Worm (Caenorhabditis elegans) whole organism, L4 larva: ENCODE results near the gene mdt-11.

Experiments used
- F26F4.8 ChIP-seq: fragments of 200-800 bp; sonication (Bioruptor generic); conservative IDR thresholded peaks from 2 replicates; pipeline ENCODE4 v1.3.6; 2022; ENCODE audit warnings: missing genetic modification characterization, missing compliant biosample characterization
- F37D6.2 ChIP-seq: sonication (generic microtip); optimal IDR thresholded peaks from 2 replicates; lab custom pipeline; 2016; ENCODE audit warnings: mild to moderate bottlenecking, missing genetic modification characterization, missing compliant biosample characterization
- T26A8.4 ChIP-seq: fragments of 200-800 bp; sonication (Bioruptor generic); IDR thresholded peaks from 2 replicates; pipeline ENCODE4 v1.3.6; 2022; ENCODE audit warnings: missing genetic modification characterization, missing compliant biosample characterization
- Y5F2A.4 ChIP-seq: fragments of 200-800 bp; sonication (Bioruptor generic); optimal IDR thresholded peaks from 2 replicates; lab custom pipeline; 2018; ENCODE audit warnings: mild to moderate bottlenecking, missing genetic modification characterization, missing compliant biosample characterization
- Y75B8A.6 ChIP-seq: fragments of 200-800 bp; sonication (Bioruptor generic); IDR thresholded peaks from 2 replicates; pipeline ENCODE4 v1.3.6; 2022; ENCODE audit warnings: missing genetic modification reagents, missing genetic modification characterization, missing compliant biosample characterization
- aha-1 ChIP-seq: fragments of 150-350 bp; peaks from one replicate; lab custom pipeline; 2014; ENCODE audit warnings: missing biosample characterization, missing genetic modification characterization
- aly-2 ChIP-seq: sonication (generic microtip); optimal IDR thresholded peaks from 2 replicates; lab custom pipeline; 2018; ENCODE audit warnings: missing biosample characterization, missing genetic modification characterization
- arid-1 ChIP-seq: fragments of 200-800 bp; sonication (Bioruptor generic); conservative IDR thresholded peaks from 2 replicates; pipeline ENCODE4 v1.3.6; 2022; ENCODE audit warnings: missing genetic modification reagents, missing genetic modification characterization, missing compliant biosample characterization
- attf-4 ChIP-seq: sonication (generic microtip); optimal IDR thresholded peaks from 3 replicates; lab custom pipeline; 2017; ENCODE audit warnings: missing biosample characterization, missing genetic modification characterization
- ceh-20 ChIP-seq: fragments of 200-800 bp; sonication (Bioruptor generic); IDR thresholded peaks from 2 replicates; pipeline ENCODE4 v1.3.6; 2022; ENCODE audit warnings: missing genetic modification reagents, missing genetic modification characterization, missing compliant biosample characterization
- ceh-44 ChIP-seq: fragments of 200-800 bp; sonication (Bioruptor generic); IDR thresholded peaks from 2 replicates; pipeline ENCODE4 v1.3.6; 2022; ENCODE audit warnings: missing genetic modification reagents, missing genetic modification characterization, missing compliant biosample characterization
- ces-1 ChIP-seq: fragments of 150-350 bp; sonication (generic microtip); optimal IDR thresholded peaks from 4 replicates; lab custom pipeline; 2014; ENCODE audit warnings: missing biosample characterization, missing genetic modification reagents, missing genetic modification characterization
- cey-2 ChIP-seq: sonication (generic microtip); optimal IDR thresholded peaks from 3 replicates; lab custom pipeline; 2017; ENCODE audit warnings: missing genetic modification characterization, mild to moderate bottlenecking, missing compliant biosample characterization, antibody characterized with exemption, borderline replicate concordance; ENCODE audit not compliant: insufficient read depth
- ctbp-1 ChIP-seq: fragments of 200-800 bp; sonication (Bioruptor generic); IDR thresholded peaks from 2 replicates; pipeline ENCODE4 v1.3.6; 2022; ENCODE audit warnings: missing genetic modification reagents, missing genetic modification characterization, missing compliant biosample characterization
- daf-12 ChIP-seq: fragments of 150-350 bp; optimal IDR thresholded peaks from 2 replicates; lab custom pipeline; 2014; ENCODE audit warnings: missing biosample characterization, missing genetic modification reagents, missing genetic modification characterization
- daf-8 ChIP-seq: fragments of 200-800 bp; sonication (Bioruptor generic); IDR thresholded peaks from 2 replicates; pipeline ENCODE4 v1.3.6; 2022; ENCODE audit warnings: missing genetic modification characterization, missing compliant biosample characterization
- dmd-6 ChIP-seq: fragments of 200-800 bp; sonication (Bioruptor generic); IDR thresholded peaks from 2 replicates; pipeline ENCODE4 v1.3.6; 2022; ENCODE audit warnings: missing genetic modification reagents, missing genetic modification characterization, missing compliant biosample characterization
- fkh-10 ChIP-seq: fragments of 150-350 bp; optimal IDR thresholded peaks from 2 replicates; lab custom pipeline; 2014; ENCODE audit warnings: missing biosample characterization, missing genetic modification reagents, missing genetic modification characterization
- gei-8 ChIP-seq: fragments of 200-800 bp; sonication (Bioruptor generic); optimal IDR thresholded peaks from 2 replicates; lab custom pipeline; 2018; ENCODE audit warnings: mild to moderate bottlenecking, missing genetic modification characterization, missing compliant biosample characterization
- hlh-11 ChIP-seq: fragments of 200-800 bp; sonication (Bioruptor generic); optimal IDR thresholded peaks from 2 replicates; lab custom pipeline; 2018; ENCODE audit warnings: mild to moderate bottlenecking, missing genetic modification characterization, missing compliant biosample characterization
- hlh-30 ChIP-seq: sonication (generic microtip); optimal IDR thresholded peaks from 2 replicates; lab custom pipeline; 2017; ENCODE audit warnings: antibody characterized with exemption, mild to moderate bottlenecking, missing genetic modification characterization, missing compliant biosample characterization; ENCODE audit not compliant: insufficient read depth
- hmg-1.1 ChIP-seq: fragments of 200-800 bp; sonication (Bioruptor generic); IDR thresholded peaks from 2 replicates; pipeline ENCODE4 v1.3.6; 2022; ENCODE audit warnings: missing genetic modification reagents, missing genetic modification characterization, missing compliant biosample characterization
- jun-1 ChIP-seq: fragments of 150-350 bp; optimal IDR thresholded peaks from 2 replicates; lab custom pipeline; 2014; ENCODE audit warnings: missing biosample characterization, missing genetic modification reagents, missing genetic modification characterization
- lim-7 ChIP-seq: fragments of 200-800 bp; sonication (Bioruptor generic); IDR thresholded peaks from 2 replicates; pipeline ENCODE4 v1.3.6; 2022; ENCODE audit warnings: missing genetic modification characterization, missing compliant biosample characterization
- lin-1 ChIP-seq: fragments of 200-800 bp; sonication (Bioruptor generic); IDR thresholded peaks from 2 replicates; pipeline ENCODE4 v1.3.6; 2022; ENCODE audit warnings: missing genetic modification reagents, missing genetic modification characterization, missing compliant biosample characterization
- lin-13 ChIP-seq: fragments of 150-350 bp; optimal IDR thresholded peaks from 2 replicates; lab custom pipeline; 2014; ENCODE audit warnings: missing biosample characterization, missing genetic modification reagents, missing genetic modification characterization
- madf-5 ChIP-seq, 2 experiments: fragments of 200-800 bp; sonication (Bioruptor generic); IDR thresholded peaks; 2 replicates each; pipeline ENCODE4 v1.3.6; 2022; ENCODE audit warnings: missing compliant biosample characterization in 2 of 2, missing genetic modification characterization in 2 of 2
- mes-2 ChIP-seq: sonication (generic microtip); optimal IDR thresholded peaks from 2 replicates; lab custom pipeline; 2016; ENCODE audit warnings: missing genotype, mild to moderate bottlenecking, missing genetic modification characterization, missing compliant biosample characterization; ENCODE audit not compliant: poor library complexity, severe bottlenecking
- mxl-2 ChIP-seq: fragments of 200-800 bp; sonication (Bioruptor generic); conservative IDR thresholded peaks from 2 replicates; pipeline ENCODE4 v1.3.6; 2022; ENCODE audit warnings: missing genetic modification reagents, missing genetic modification characterization, missing compliant biosample characterization
- mxl-3 ChIP-seq: fragments of 200-800 bp; sonication (Bioruptor generic); optimal IDR thresholded peaks from 2 replicates; lab custom pipeline; 2018; ENCODE audit warnings: mild to moderate bottlenecking, missing genetic modification characterization, missing compliant biosample characterization
- nhr-11 ChIP-seq: fragments of 150-350 bp; optimal IDR thresholded peaks from 2 replicates; lab custom pipeline; 2014; ENCODE audit warnings: missing biosample characterization, missing genetic modification characterization
- nhr-111 ChIP-seq: fragments of 200-800 bp; sonication (Bioruptor generic); optimal IDR thresholded peaks from 2 replicates; lab custom pipeline; 2018; ENCODE audit warnings: mild to moderate bottlenecking, missing genetic modification characterization, missing compliant biosample characterization
- nhr-25 ChIP-seq: sonication (generic microtip); optimal IDR thresholded peaks from 2 replicates; lab custom pipeline; 2017; ENCODE audit warnings: missing genetic modification characterization, mild to moderate bottlenecking, missing compliant biosample characterization, antibody characterized with exemption, moderate library complexity, borderline replicate concordance; ENCODE audit not compliant: insufficient read depth
- nhr-28 ChIP-seq: fragments of 150-350 bp; optimal IDR thresholded peaks from 2 replicates; lab custom pipeline; 2014; ENCODE audit warnings: missing biosample characterization, missing genetic modification characterization
- nhr-48 ChIP-seq: sonication (generic microtip); optimal IDR thresholded peaks from 2 replicates; lab custom pipeline; 2016; ENCODE audit warnings: mild to moderate bottlenecking, missing genetic modification characterization, missing compliant biosample characterization
- nhr-6 ChIP-seq: fragments of 150-350 bp; optimal IDR thresholded peaks from 2 replicates; lab custom pipeline; 2014; ENCODE audit warnings: missing biosample characterization, missing genetic modification characterization
- nhr-76 ChIP-seq: fragments of 150-350 bp; optimal IDR thresholded peaks from 2 replicates; lab custom pipeline; 2014; ENCODE audit warnings: missing biosample characterization, missing genetic modification characterization
- nhr-77 ChIP-seq: fragments of 150-350 bp; optimal IDR thresholded peaks from 2 replicates; lab custom pipeline; 2014; ENCODE audit warnings: missing biosample characterization, missing genetic modification characterization
- pha-4 ChIP-seq, 2 experiments: fragments of 150-350 bp in 1 of 2; fragments of 200-800 bp in 1 of 2; sonication (Bioruptor generic) in 1 of 2; IDR thresholded peaks in 1 of 2; optimal IDR thresholded peaks in 1 of 2; 2 replicates each; pipeline versions ENCODE4 v1.3.6 to Lab custom; 2014 to 2022; ENCODE audit warnings: missing genetic modification characterization in 2 of 2, missing genetic modification reagents in 2 of 2, missing biosample characterization in 1 of 2, missing compliant biosample characterization in 1 of 2
- php-3 ChIP-seq: fragments of 200-800 bp; sonication (Bioruptor generic); IDR thresholded peaks from 2 replicates; pipeline ENCODE4 v1.3.6; 2022; ENCODE audit warnings: missing genetic modification reagents, missing genetic modification characterization, missing compliant biosample characterization
- snpc-1.2 ChIP-seq: fragments of 200-800 bp; sonication (Bioruptor generic); IDR thresholded peaks from 2 replicates; pipeline ENCODE4 v1.3.6; 2022; ENCODE audit warnings: missing genetic modification reagents, missing genetic modification characterization, missing compliant biosample characterization
- tag-97 ChIP-seq: fragments of 200-800 bp; sonication (Bioruptor generic); IDR thresholded peaks from 2 replicates; pipeline ENCODE4 v1.3.6; 2022; ENCODE audit warnings: missing genetic modification characterization, missing compliant biosample characterization
- tra-1 ChIP-seq: fragments of 200-800 bp; sonication (Bioruptor generic); IDR thresholded peaks from 2 replicates; pipeline ENCODE4 v1.3.6; 2022; ENCODE audit warnings: missing genetic modification reagents, missing genetic modification characterization, missing compliant biosample characterization
- unc-62 ChIP-seq, 3 experiments: fragments of 150-350 bp in 1 of 3; sonication (generic microtip); optimal IDR thresholded peaks in 2 of 3; peaks in 1 of 3; 1 replicate in 1 of 3; 2 replicates in 2 of 3; lab custom pipeline; 2014 to 2017; ENCODE audit warnings: missing biosample characterization in 3 of 3, missing genetic modification characterization in 3 of 3, missing genetic modification reagents in 3 of 3, missing genotype in 1 of 3
- zag-1 ChIP-seq: fragments of 150-350 bp; optimal IDR thresholded peaks from 2 replicates; lab custom pipeline; 2014; ENCODE audit warnings: missing biosample characterization, missing genetic modification characterization
- zfp-2 ChIP-seq: sonication (generic microtip); optimal IDR thresholded peaks from 2 replicates; lab custom pipeline; 2016; ENCODE audit warnings: mild to moderate bottlenecking, missing genetic modification characterization, missing compliant biosample characterization
- zip-2 ChIP-seq: fragments of 150-350 bp; optimal IDR thresholded peaks from 2 replicates; lab custom pipeline; 2014; ENCODE audit warnings: missing biosample characterization, missing genetic modification characterization
- ztf-11 ChIP-seq: fragments of 150-350 bp; optimal IDR thresholded peaks from 2 replicates; lab custom pipeline; 2014; ENCODE audit warnings: missing biosample characterization, missing genetic modification characterization
- ztf-7 ChIP-seq: fragments of 150-350 bp; optimal IDR thresholded peaks from 2 replicates; lab custom pipeline; 2014; ENCODE audit warnings: missing biosample characterization, missing genetic modification characterization

The mdt-11 gene

ce11 chrIII:5013915-5014346, 7.1 kb upstream of the mdt-11 start (continued):
- 0 out of 4 replicates have a peak, but pooled peaks of 1 of the 2 experiments have one; percentile 28 for TF ChIP-seq madf-5 (GFP tag; IDR thresholded peaks at IDR 0.05; lab: Robert Waterston, UW)
- TF ChIP-seq zip-2 (tag; lab: Kevin White, UChicago), result peak; percentile 34
- TF ChIP-seq F37D6.2 (tag; lab: Kevin White, UChicago), result peak; percentile 85
- TF ChIP-seq hlh-30, result peak; percentile 82
- TF ChIP-seq jun-1 (tag; lab: Kevin White, UChicago), result no peak
- TF ChIP-seq lin-1 (GFP tag; lab: Robert Waterston, UW), result peak; percentile 32; the same call in 1 of the 2 replicates
- TF ChIP-seq ces-1 (GFP tag; lab: Kevin White, UChicago), result peak; percentile 71
- peak; percentile 71; the same call in 1 of the 2 replicates for TF ChIP-seq php-3 (GFP tag; lab: Robert Waterston, UW)
- TF ChIP-seq dmd-6 (GFP tag; lab: Robert Waterston, UW), result peak; percentile 64
- no peak for TF ChIP-seq attf-4 (tag; lab: Kevin White, UChicago)
- TF ChIP-seq daf-8, result no peak
- peak; percentile 62 for TF ChIP-seq nhr-28 (tag; lab: Kevin White, UChicago)
- TF ChIP-seq snpc-1.2, result no peak
- peak; percentile 65 for TF ChIP-seq nhr-6 (tag; lab: Kevin White, UChicago)
- TF ChIP-seq aly-2 (tag; lab: Kevin White, UChicago), result no peak
- peak; percentile 21 for TF ChIP-seq gei-8 (GFP tag; lab: Kevin White, UChicago)
- TF ChIP-seq zfp-2 (tag; lab: Kevin White, UChicago), result no peak
- no peak for TF ChIP-seq Y75B8A.6 (GFP tag; lab: Robert Waterston, UW)
- TF ChIP-seq hlh-11, result peak; percentile 94
- TF ChIP-seq tra-1 (GFP tag; lab: Robert Waterston, UW), result 0 out of 2 replicates have a peak, but pooled peaks have one; percentile 34
- peak; percentile 73 for TF ChIP-seq mxl-3 (GFP tag; lab: Kevin White, UChicago)
- TF ChIP-seq lim-7 (GFP tag; lab: Robert Waterston, UW), result 0 out of 2 replicates have a peak, but pooled peaks have one; percentile 35
- peak; percentile 79 for TF ChIP-seq ztf-7
- TF ChIP-seq ceh-44 (GFP tag; lab: Robert Waterston, UW), result no peak
- TF ChIP-seq hmg-1.1 (GFP tag; lab: Robert Waterston, UW), result peak; percentile 93
- TF ChIP-seq nhr-25 (tag; lab: Kevin White, UChicago), result peak; percentile 62
- no peak for TF ChIP-seq F26F4.8 (GFP tag; lab: Robert Waterston, UW)
- TF ChIP-seq nhr-77 (tag; lab: Kevin White, UChicago), result peak; percentile 85
- no peak for TF ChIP-seq ztf-11
- peak; percentile 85 for TF ChIP-seq ctbp-1
- TF ChIP-seq nhr-48 (tag; lab: Kevin White, UChicago), result peak; percentile 58
- TF ChIP-seq mxl-2 (GFP tag; lab: Robert Waterston, UW), result no peak
- peak; percentile 70 for TF ChIP-seq fkh-10
- TF ChIP-seq aha-1 (tag; lab: Kevin White, UChicago), result peak; percentile 98
- TF ChIP-seq daf-12 (tag; lab: Kevin White, UChicago), result no peak
- peak; percentile 76; the same call in 1 of the 2 replicates for TF ChIP-seq pha-4 (GFP tag; IDR thresholded peaks at IDR 0.05; lab: Robert Waterston, UW)
- peak; percentile 16 for TF ChIP-seq pha-4 (tag; optimal IDR thresholded peaks at IDR 0.05; lab: Kevin White, UChicago)
- TF ChIP-seq mes-2 (tag; lab: Kevin White, UChicago), result peak; percentile 75
- no peak for TF ChIP-seq tag-97 (GFP tag; lab: Robert Waterston, UW)
- TF ChIP-seq cey-2 (tag; lab: Kevin White, UChicago), result peak; percentile 28
- TF ChIP-seq nhr-111 (GFP tag; lab: Kevin White, UChicago), result no peak
- TF ChIP-seq zag-1 (tag; lab: Kevin White, UChicago), result no peak
- no peak for TF ChIP-seq Y5F2A.4 (GFP tag; lab: Kevin White, UChicago)
- TF ChIP-seq nhr-76 (tag; lab: Kevin White, UChicago), result no peak
- TF ChIP-seq lin-13 (GFP tag; lab: Kevin White, UChicago), result peak; percentile 63
- 0 out of 2 replicates have a peak, but pooled peaks have one; percentile 15 for TF ChIP-seq arid-1 (GFP tag; lab: Robert Waterston, UW)
- TF ChIP-seq nhr-11 (tag; lab: Kevin White, UChicago), result peak; percentile 94
- peak; percentile 65; the same call in 1 of the 2 replicates for TF ChIP-seq ceh-20 (GFP tag; lab: Robert Waterston, UW)
- TF ChIP-seq T26A8.4 (GFP tag; lab: Robert Waterston, UW), result peak; percentile 75
- peak in 1 of 2 experiments; percentile 99 for TF ChIP-seq unc-62 (GFP tag; optimal IDR thresholded peaks at IDR 0.05 in 1 of 2; lab: Kevin White, UChicago)
- no peak for TF ChIP-seq unc-62 (tag; optimal IDR thresholded peaks at IDR 0.05; lab: Kevin White, UChicago)
